Fruit fly (Drosophila melanogaster) whole organism, embryonic: ENCODE results near the gene Fbw5.

Experiments used
- BEAF-32 ChIP-seq: fragments of 200-800 bp; sonication (Bioruptor generic); optimal IDR thresholded peaks from 3 replicates; lab custom pipeline; 2017; ENCODE audit warnings: missing biosample characterization, missing genetic modification characterization, mild to moderate bottlenecking, moderate library complexity, missing genetic modification reagents
- CG10654 ChIP-seq: fragments of 200-800 bp; sonication (Bioruptor generic); optimal IDR thresholded peaks from 2 replicates; lab custom pipeline; 2016; ENCODE audit warnings: missing biosample characterization, missing genetic modification characterization
- CG11696 ChIP-seq: fragments of 200-800 bp; sonication (Bioruptor generic); IDR thresholded peaks from 2 replicates; pipeline ENCODE4 v1.3.6; 2022; ENCODE audit warnings: missing biosample characterization, missing genetic modification characterization
- CG12769 ChIP-seq: fragments of 200-800 bp; sonication (Bioruptor generic); optimal IDR thresholded peaks from 2 replicates; lab custom pipeline; 2019; ENCODE audit warnings: missing biosample characterization, mild to moderate bottlenecking, missing genetic modification characterization, moderate library complexity
- CG1529 ChIP-seq: fragments of 200-800 bp; sonication (Bioruptor generic); optimal IDR thresholded peaks from 3 replicates; lab custom pipeline; 2018; ENCODE audit warnings: missing biosample characterization, missing genetic modification characterization
- CG17612 ChIP-seq: fragments of 200-800 bp; sonication (Bioruptor generic); IDR thresholded peaks from 2 replicates; pipeline ENCODE4 v1.3.6; 2022; ENCODE audit warnings: missing biosample characterization, missing genetic modification characterization
- CG2199 ChIP-seq: fragments of 200-800 bp; sonication (Bioruptor generic); IDR thresholded peaks from 3 replicates; pipeline ENCODE4 v1.3.6; 2022; ENCODE audit warnings: missing biosample characterization, missing genetic modification characterization
- CG32532 ChIP-seq: fragments of 200-800 bp; sonication (Bioruptor generic); IDR thresholded peaks from 2 replicates; pipeline ENCODE4 v1.3.6; 2022; ENCODE audit warnings: missing biosample characterization, missing genetic modification characterization
- CG3407 ChIP-seq: fragments of 200-800 bp; sonication (Bioruptor generic); optimal IDR thresholded peaks from 2 replicates; lab custom pipeline; 2018; ENCODE audit warnings: missing biosample characterization, mild to moderate bottlenecking, missing genetic modification characterization
- CG4617 ChIP-seq: fragments of 200-800 bp; sonication (Bioruptor generic); optimal IDR thresholded peaks from 3 replicates; lab custom pipeline; 2016; ENCODE audit warnings: missing biosample characterization, missing genetic modification characterization, borderline replicate concordance
- CG4820 ChIP-seq: fragments of 200-800 bp; sonication (Bioruptor generic); optimal IDR thresholded peaks from 3 replicates; lab custom pipeline; 2016; ENCODE audit warnings: missing biosample characterization, missing genetic modification characterization
- CG4854 ChIP-seq: fragments of 200-800 bp; sonication (Bioruptor generic); optimal IDR thresholded peaks from 2 replicates; lab custom pipeline; 2016; ENCODE audit warnings: missing biosample characterization, missing genetic modification characterization, inconsistent platforms
- CG5245 ChIP-seq: fragments of 200-800 bp; sonication (Bioruptor generic); optimal IDR thresholded peaks from 3 replicates; lab custom pipeline; 2016; ENCODE audit warnings: missing biosample characterization, missing genetic modification characterization
- CG6254 ChIP-seq: fragments of 200-800 bp; sonication (Bioruptor generic); optimal IDR thresholded peaks from 3 replicates; lab custom pipeline; 2017; ENCODE audit warnings: mild to moderate bottlenecking, missing biosample characterization, missing genetic modification reagents, missing genetic modification characterization
- CG6765 ChIP-seq: fragments of 200-800 bp; sonication (Bioruptor generic); optimal IDR thresholded peaks from 3 replicates; lab custom pipeline; 2017; ENCODE audit warnings: missing biosample characterization, mild to moderate bottlenecking, missing genetic modification characterization
- CG7839 ChIP-seq: fragments of 200-800 bp; sonication (Bioruptor generic); optimal IDR thresholded peaks from 3 replicates; lab custom pipeline; 2018; ENCODE audit warnings: missing biosample characterization, mild to moderate bottlenecking, missing genetic modification characterization, moderate library complexity
- CG8281 ChIP-seq: fragments of 200-800 bp; sonication (Bioruptor generic); optimal IDR thresholded peaks from 2 replicates; lab custom pipeline; 2018; ENCODE audit warnings: missing biosample characterization, mild to moderate bottlenecking, missing genetic modification characterization, moderate library complexity
- Camta ChIP-seq: fragments of 200-800 bp; sonication (Bioruptor generic); optimal IDR thresholded peaks from 2 replicates; lab custom pipeline; 2016; ENCODE audit warnings: missing biosample characterization, missing genetic modification characterization
- CoRest ChIP-seq: fragments of 200-800 bp; sonication (Bioruptor generic); optimal IDR thresholded peaks from 3 replicates; lab custom pipeline; 2018; ENCODE audit warnings: missing biosample characterization, mild to moderate bottlenecking, missing genetic modification characterization, moderate library complexity
- Elba2 ChIP-seq: fragments of 200-800 bp; sonication (Bioruptor generic); optimal IDR thresholded peaks from 3 replicates; lab custom pipeline; 2016; ENCODE audit warnings: missing biosample characterization, missing genetic modification characterization
- Fer2 ChIP-seq: fragments of 200-800 bp; sonication (Bioruptor generic); optimal IDR thresholded peaks from 2 replicates; lab custom pipeline; 2018; ENCODE audit warnings: missing biosample characterization, mild to moderate bottlenecking, missing genetic modification characterization, moderate library complexity
- GATAe ChIP-seq: fragments of 200-800 bp; sonication (Bioruptor generic); conservative IDR thresholded peaks from 2 replicates; pipeline ENCODE4 v1.3.6; 2022; ENCODE audit warnings: missing biosample characterization, missing genetic modification characterization
- H15 ChIP-seq: fragments of 200-800 bp; sonication (Bioruptor generic); IDR thresholded peaks from 3 replicates; pipeline ENCODE4 v1.3.6; 2022; ENCODE audit warnings: missing biosample characterization, missing genetic modification characterization
- NC2β ChIP-seq: fragments of 200-800 bp; sonication (Bioruptor generic); optimal IDR thresholded peaks from 2 replicates; lab custom pipeline; 2016; ENCODE audit warnings: missing biosample characterization, missing genetic modification characterization
- Nf-YA ChIP-seq: fragments of 200-800 bp; sonication (Bioruptor generic); IDR thresholded peaks from 2 replicates; pipeline ENCODE4 v1.3.6; 2022; ENCODE audit warnings: missing biosample characterization, missing genetic modification characterization
- Nf-YC ChIP-seq: fragments of 200-800 bp; optimal IDR thresholded peaks from 3 replicates; lab custom pipeline; 2019; ENCODE audit warnings: missing biosample characterization, mild to moderate bottlenecking, missing genetic modification characterization, moderate library complexity
- Rx ChIP-seq: fragments of 200-800 bp; sonication (Bioruptor generic); IDR thresholded peaks from 2 replicates; pipeline ENCODE4 v1.3.6; 2022; ENCODE audit warnings: missing biosample characterization, missing genetic modification characterization
- Ssrp ChIP-seq: fragments of 200-800 bp; sonication (Bioruptor generic); optimal IDR thresholded peaks from 2 replicates; lab custom pipeline; 2018; ENCODE audit warnings: missing biosample characterization, mild to moderate bottlenecking, missing genetic modification characterization, moderate library complexity
- Tbp ChIP-seq: fragments of >200 bp; optimal IDR thresholded peaks from 2 replicates; lab custom pipeline; 2018; ENCODE audit warnings: missing biosample characterization, missing genetic modification characterization
- Xbp1 ChIP-seq: fragments of 200-800 bp; sonication (Bioruptor generic); optimal IDR thresholded peaks from 3 replicates; lab custom pipeline; 2016; ENCODE audit warnings: missing biosample characterization, mild to moderate bottlenecking, missing genetic modification characterization
- abd-A ChIP-seq: fragments of 200-800 bp; sonication (Bioruptor generic); optimal IDR thresholded peaks from 3 replicates; lab custom pipeline; 2019; ENCODE audit warnings: missing biosample characterization, mild to moderate bottlenecking, missing genetic modification characterization, moderate library complexity
- bowl ChIP-seq: fragments of 200-800 bp; sonication (Bioruptor generic); IDR thresholded peaks from 2 replicates; pipeline ENCODE4 v1.3.6; 2022; ENCODE audit warnings: missing biosample characterization, missing genetic modification characterization
- bsh ChIP-seq, 2 experiments: fragments of 200-800 bp; sonication (Bioruptor generic); optimal IDR thresholded peaks; 2 replicates each; lab custom pipeline; 2017 to 2018; ENCODE audit warnings: mild to moderate bottlenecking in 2 of 2, missing biosample characterization in 2 of 2, missing genetic modification characterization in 2 of 2, moderate library complexity in 1 of 2
- cad ChIP-seq: fragments of >200 bp; optimal IDR thresholded peaks from 2 replicates; lab custom pipeline; 2017; ENCODE audit warnings: missing biosample characterization, missing genetic modification characterization
- da ChIP-seq: fragments of 200-800 bp; sonication (Bioruptor generic); optimal IDR thresholded peaks from 2 replicates; lab custom pipeline; 2016; ENCODE audit warnings: missing biosample characterization, missing genetic modification characterization
- dati ChIP-seq: fragments of 200-800 bp; sonication (Bioruptor generic); IDR thresholded peaks from 2 replicates; pipeline ENCODE4 v1.3.6; 2022; ENCODE audit warnings: missing biosample characterization, missing genetic modification characterization
- dmrt99B ChIP-seq: fragments of 200-800 bp; sonication (Bioruptor generic); optimal IDR thresholded peaks from 2 replicates; lab custom pipeline; 2018; ENCODE audit warnings: missing biosample characterization, mild to moderate bottlenecking, missing genetic modification characterization, moderate library complexity
- ems ChIP-seq: fragments of 200-800 bp; sonication (Bioruptor generic); optimal IDR thresholded peaks from 3 replicates; lab custom pipeline; 2016; ENCODE audit warnings: missing biosample characterization, missing genetic modification characterization
- fd96Cb ChIP-seq: fragments of 200-800 bp; sonication (Bioruptor generic); optimal IDR thresholded peaks from 2 replicates; lab custom pipeline; 2018; ENCODE audit warnings: missing biosample characterization, mild to moderate bottlenecking, missing genetic modification characterization, moderate library complexity
- gsb-n ChIP-seq: fragments of 200-800 bp; sonication (Bioruptor generic); optimal IDR thresholded peaks from 3 replicates; lab custom pipeline; 2018; ENCODE audit warnings: missing biosample characterization, mild to moderate bottlenecking, missing genetic modification characterization
- jing ChIP-seq: fragments of 200-800 bp; sonication (Bioruptor generic); optimal IDR thresholded peaks from 2 replicates; lab custom pipeline; 2018; ENCODE audit warnings: missing biosample characterization, mild to moderate bottlenecking, missing genetic modification characterization
- kay ChIP-seq: fragments of 200-800 bp; sonication (Bioruptor generic); optimal IDR thresholded peaks from 2 replicates; lab custom pipeline; 2016; ENCODE audit warnings: missing biosample characterization, missing genetic modification characterization
- mam ChIP-seq: fragments of 200-800 bp; sonication (Bioruptor generic); optimal IDR thresholded peaks from 3 replicates; lab custom pipeline; 2016; ENCODE audit warnings: missing biosample characterization, missing genetic modification characterization
- nerfin-2 ChIP-seq: fragments of 200-800 bp; sonication (Bioruptor generic); IDR thresholded peaks from 2 replicates; pipeline ENCODE4 v1.3.6; 2022; ENCODE audit warnings: missing biosample characterization, missing genetic modification characterization; ENCODE audit not compliant: partially characterized antibody
- org-1 ChIP-seq: fragments of 200-800 bp; sonication (Bioruptor generic); optimal IDR thresholded peaks from 2 replicates; lab custom pipeline; 2017; ENCODE audit warnings: missing biosample characterization, missing genetic modification characterization
- pita ChIP-seq: fragments of 200-800 bp; sonication (Bioruptor generic); optimal IDR thresholded peaks from 2 replicates; lab custom pipeline; 2017; ENCODE audit warnings: missing biosample characterization, mild to moderate bottlenecking, missing genetic modification characterization
- salm ChIP-seq: fragments of 200-800 bp; sonication (Bioruptor generic); optimal IDR thresholded peaks from 2 replicates; lab custom pipeline; 2018; ENCODE audit warnings: missing biosample characterization, mild to moderate bottlenecking, missing genetic modification characterization
- sob ChIP-seq: fragments of 200-800 bp; sonication (Bioruptor generic); IDR thresholded peaks from 2 replicates; pipeline ENCODE4 v1.3.6; 2022; ENCODE audit warnings: missing biosample characterization, missing genetic modification characterization
- trh ChIP-seq: fragments of 200-800 bp; sonication (Bioruptor generic); optimal IDR thresholded peaks from 2 replicates; lab custom pipeline; 2016; ENCODE audit warnings: missing biosample characterization, missing genetic modification characterization
- wdn ChIP-seq: fragments of 200-800 bp; sonication (Bioruptor generic); IDR thresholded peaks from 2 replicates; pipeline ENCODE4 v1.3.6; 2022; ENCODE audit warnings: missing biosample characterization, missing genetic modification characterization

The Fbw5 gene

dm6 chr2L:6019352-6020131, 46.2 kb downstream of the Fbw5 start, which contains the start of gene H2.0 (continued):
- no peak for TF ChIP-seq Fer2 (tag; lab: Kevin White, UChicago)
- no peak for TF ChIP-seq cad (GFP tag; lab: Kevin White, UChicago)
- no peak for TF ChIP-seq dmrt99B
- TF ChIP-seq Ssrp (tag; lab: Kevin White, UChicago) = no peak
- TF ChIP-seq ems = no peak
- no peak for TF ChIP-seq CG6254
- TF ChIP-seq org-1 (GFP tag; lab: Kevin White, UChicago) = peak; percentile 39
- TF ChIP-seq CG8281 (tag; lab: Kevin White, UChicago) = no peak
- no peak for TF ChIP-seq wdn (GFP tag; lab: Robert Waterston, UW)
- peak; percentile 38 for TF ChIP-seq CoRest (tag; lab: Kevin White, UChicago)
- TF ChIP-seq GATAe (GFP tag; lab: Robert Waterston, UW) = no peak
- no peak for TF ChIP-seq BEAF-32 (GFP tag; lab: Kevin White, UChicago)
- no peak for TF ChIP-seq jing
- no peak for TF ChIP-seq mam (GFP tag; lab: Kevin White, UChicago)
- TF ChIP-seq CG2199 = no peak
- no peak for TF ChIP-seq NC2β
- no peak for TF ChIP-seq da (GFP tag; lab: Kevin White, UChicago)
- TF ChIP-seq Nf-YC (tag; lab: Kevin White, UChicago) = peak; percentile 97
- no peak for TF ChIP-seq CG4854
- TF ChIP-seq sob = no peak
- TF ChIP-seq CG11696 (GFP tag; lab: Robert Waterston, UW) = no peak
- TF ChIP-seq pita (GFP tag; lab: Kevin White, UChicago) = no peak
- TF ChIP-seq CG7839 (tag; lab: Kevin White, UChicago) = peak; percentile 45
- no peak for TF ChIP-seq Camta (GFP tag; lab: Kevin White, UChicago)
- peak; percentile 59; the same call in 1 of the 2 replicates for TF ChIP-seq Nf-YA (GFP tag; lab: Robert Waterston, UW)
- TF ChIP-seq CG6765 (GFP tag; lab: Kevin White, UChicago) = no peak
- TF ChIP-seq CG5245 (GFP tag; lab: Kevin White, UChicago) = no peak
- TF ChIP-seq H15 = no peak
- TF ChIP-seq Xbp1 (GFP tag; lab: Kevin White, UChicago) = peak; percentile 22
- TF ChIP-seq CG4617 (GFP tag; lab: Kevin White, UChicago) = no peak
- TF ChIP-seq nerfin-2 = no peak
- no peak for TF ChIP-seq CG10654 (GFP tag; lab: Kevin White, UChicago)
- TF ChIP-seq Rx (GFP tag; lab: Robert Waterston, UW) = no peak
- TF ChIP-seq CG17612 (GFP tag; lab: Robert Waterston, UW) = no peak
- peak; percentile 46 to 47 for TF ChIP-seq bsh (GFP tag; optimal IDR thresholded peaks at IDR 0.05; lab: Kevin White, UChicago)
- peak; percentile 52 for TF ChIP-seq abd-A (tag; lab: Kevin White, UChicago)
- TF ChIP-seq Tbp (GFP tag; lab: Kevin White, UChicago) = no peak
- no peak for TF ChIP-seq salm (tag; lab: Kevin White, UChicago)
- TF ChIP-seq dati (GFP tag; lab: Robert Waterston, UW) = no peak
- TF ChIP-seq CG4820 (GFP tag; lab: Kevin White, UChicago) = peak; percentile 30
- peak; percentile 38 for TF ChIP-seq fd96Cb (tag; lab: Kevin White, UChicago)
- no peak for TF ChIP-seq CG32532 (GFP tag; lab: Robert Waterston, UW)
- TF ChIP-seq gsb-n = peak; percentile 10
- TF ChIP-seq CG12769 (tag; lab: Kevin White, UChicago) = peak; percentile 34
- TF ChIP-seq CG3407 (GFP tag; lab: Kevin White, UChicago) = peak; percentile 21
- peak; percentile 38 for TF ChIP-seq CG1529
- TF ChIP-seq bowl (GFP tag; lab: Robert Waterston, UW) = no peak
- no peak for TF ChIP-seq kay (GFP tag; lab: Kevin White, UChicago)
- no peak for TF ChIP-seq trh
- no peak for TF ChIP-seq Elba2
